Fruit fly (Drosophila melanogaster) whole organism, embryonic: ENCODE data around the gene CG5909.

Experiments
- Blimp-1 ChIP-seq: fragments of 200-800 bp; sonication (Bioruptor generic); optimal IDR thresholded peaks from 3 replicates; lab custom pipeline; 2018; ENCODE audit warnings: missing biosample characterization, missing genetic modification characterization, mild to moderate bottlenecking, moderate library complexity, missing genetic modification reagents
- CG10274 ChIP-seq: fragments of 200-800 bp; sonication (Bioruptor generic); optimal IDR thresholded peaks from 3 replicates; lab custom pipeline; 2017; ENCODE audit warnings: missing biosample characterization, mild to moderate bottlenecking, missing genetic modification characterization
- CG11560 ChIP-seq: fragments of 200-800 bp; sonication (Bioruptor generic); IDR thresholded peaks from 3 replicates; pipeline ENCODE4 v1.3.6; 2022; ENCODE audit warnings: missing biosample characterization, missing genetic modification characterization
- CG11696 ChIP-seq: fragments of 200-800 bp; sonication (Bioruptor generic); IDR thresholded peaks from 2 replicates; pipeline ENCODE4 v1.3.6; 2022; ENCODE audit warnings: missing biosample characterization, missing genetic modification characterization
- CG13894 ChIP-seq: fragments of 200-800 bp; sonication (Bioruptor generic); optimal IDR thresholded peaks from 3 replicates; lab custom pipeline; 2018; ENCODE audit warnings: missing biosample characterization, mild to moderate bottlenecking, missing genetic modification characterization, moderate library complexity
- CG14441 ChIP-seq: fragments of 200-800 bp; sonication (Bioruptor generic); IDR thresholded peaks from 2 replicates; pipeline ENCODE4 v1.3.6; 2022; ENCODE audit warnings: missing biosample characterization, missing genetic modification characterization
- CG15269 ChIP-seq: fragments of 200-800 bp; sonication (Bioruptor generic); optimal IDR thresholded peaks from 2 replicates; lab custom pipeline; 2018; ENCODE audit warnings: missing biosample characterization, mild to moderate bottlenecking, missing genetic modification characterization, moderate library complexity
- CG15479 ChIP-seq: fragments of 200-800 bp; sonication (Bioruptor generic); optimal IDR thresholded peaks from 3 replicates; lab custom pipeline; 2019; ENCODE audit warnings: missing biosample characterization, mild to moderate bottlenecking, missing genetic modification characterization, moderate library complexity
- CG1603 ChIP-seq: fragments of 200-800 bp; sonication (Bioruptor generic); optimal IDR thresholded peaks from 2 replicates; lab custom pipeline; 2019; ENCODE audit warnings: missing biosample characterization, mild to moderate bottlenecking, missing genetic modification characterization, moderate library complexity
- CG16815 ChIP-seq: fragments of 200-800 bp; sonication (Bioruptor generic); optimal IDR thresholded peaks from 3 replicates; lab custom pipeline; 2017; ENCODE audit warnings: missing biosample characterization, mild to moderate bottlenecking, missing genetic modification characterization
- CG17802 ChIP-seq: fragments of 200-800 bp; sonication (Bioruptor generic); optimal IDR thresholded peaks from 2 replicates; lab custom pipeline; 2018; ENCODE audit warnings: missing biosample characterization, mild to moderate bottlenecking, missing genetic modification characterization, moderate library complexity
- CG1832 ChIP-seq: fragments of 200-800 bp; sonication (Bioruptor generic); optimal IDR thresholded peaks from 2 replicates; lab custom pipeline; 2017; ENCODE audit warnings: missing biosample characterization, mild to moderate bottlenecking, missing genetic modification characterization, inconsistent platforms
- CG18599 ChIP-seq: fragments of 200-800 bp; sonication (Bioruptor generic); optimal IDR thresholded peaks from 3 replicates; lab custom pipeline; 2017; ENCODE audit warnings: missing biosample characterization, missing genetic modification characterization, mild to moderate bottlenecking, moderate library complexity, missing genetic modification reagents
- CG2116 ChIP-seq: fragments of 200-800 bp; sonication (Bioruptor generic); optimal IDR thresholded peaks from 3 replicates; lab custom pipeline; 2018; ENCODE audit warnings: missing biosample characterization, mild to moderate bottlenecking, missing genetic modification characterization
- CG2202 ChIP-seq: fragments of 200-800 bp; sonication (Bioruptor generic); optimal IDR thresholded peaks from 2 replicates; lab custom pipeline; 2018; ENCODE audit warnings: missing biosample characterization, mild to moderate bottlenecking, missing genetic modification characterization
- CG30403 ChIP-seq: fragments of 200-800 bp; sonication (Bioruptor generic); optimal IDR thresholded peaks from 3 replicates; lab custom pipeline; 2016; ENCODE audit warnings: missing biosample characterization, missing genetic modification characterization
- CG30431 ChIP-seq: fragments of 200-800 bp; sonication (Bioruptor generic); optimal IDR thresholded peaks from 2 replicates; lab custom pipeline; 2017; ENCODE audit warnings: missing biosample characterization, missing genetic modification characterization
- CG8478 ChIP-seq: fragments of >200 bp; optimal IDR thresholded peaks from 2 replicates; lab custom pipeline; 2018
- Deaf1 ChIP-seq: fragments of 200-800 bp; optimal IDR thresholded peaks from 3 replicates; lab custom pipeline; 2019; ENCODE audit warnings: missing biosample characterization, mild to moderate bottlenecking, missing genetic modification characterization, moderate library complexity
- Dll ChIP-seq: fragments of 200-800 bp; sonication (Bioruptor generic); IDR thresholded peaks from 4 replicates; pipeline ENCODE4 v1.3.6; 2022; ENCODE audit warnings: missing biosample characterization, missing genetic modification characterization; ENCODE audit not compliant: partially characterized antibody
- ERR ChIP-seq: fragments of 200-800 bp; sonication (Bioruptor generic); optimal IDR thresholded peaks from 2 replicates; lab custom pipeline; 2016; ENCODE audit warnings: missing biosample characterization, missing genetic modification characterization
- Eip74EF ChIP-seq, 2 experiments: fragments of 200-800 bp in 1 of 2; fragments of >200 bp in 1 of 2; sonication (Bioruptor generic) in 1 of 2; optimal IDR thresholded peaks; 2 replicates each; lab custom pipeline; 2017 to 2019; ENCODE audit warnings: missing biosample characterization in 2 of 2, missing genetic modification characterization in 2 of 2, mild to moderate bottlenecking in 1 of 2, moderate library complexity in 1 of 2
- GATAe ChIP-seq: fragments of 200-800 bp; sonication (Bioruptor generic); conservative IDR thresholded peaks from 2 replicates; pipeline ENCODE4 v1.3.6; 2022; ENCODE audit warnings: missing biosample characterization, missing genetic modification characterization
- HmgZ ChIP-seq: fragments of 200-800 bp; sonication (Bioruptor generic); optimal IDR thresholded peaks from 2 replicates; lab custom pipeline; 2018; ENCODE audit warnings: missing biosample characterization, mild to moderate bottlenecking, missing genetic modification characterization
- NC2β ChIP-seq: fragments of 200-800 bp; sonication (Bioruptor generic); optimal IDR thresholded peaks from 2 replicates; lab custom pipeline; 2016; ENCODE audit warnings: missing biosample characterization, missing genetic modification characterization
- Neu2 ChIP-seq: fragments of 200-800 bp; sonication (Bioruptor generic); optimal IDR thresholded peaks from 3 replicates; lab custom pipeline; 2016; ENCODE audit warnings: missing biosample characterization, missing genetic modification characterization, borderline replicate concordance
- Oaz ChIP-seq: fragments of 200-800 bp; sonication (Bioruptor generic); IDR thresholded peaks from 2 replicates; pipeline ENCODE4 v1.3.6; 2022; ENCODE audit warnings: missing biosample characterization, missing genetic modification characterization
- Rx ChIP-seq: fragments of 200-800 bp; sonication (Bioruptor generic); IDR thresholded peaks from 2 replicates; pipeline ENCODE4 v1.3.6; 2022; ENCODE audit warnings: missing biosample characterization, missing genetic modification characterization
- Stat92E ChIP-seq, 3 experiments: fragments of >200 bp in 2 of 3; fragments of 200-800 bp in 1 of 3; sonication (Bioruptor generic) in 1 of 3; optimal IDR thresholded peaks; 2 replicates each; lab custom pipeline; 2017 to 2019; ENCODE audit warnings: missing biosample characterization in 3 of 3, missing genetic modification characterization in 3 of 3, mild to moderate bottlenecking in 1 of 3, moderate library complexity in 1 of 3
- aop ChIP-seq: fragments of 200-800 bp; sonication (Bioruptor generic); IDR thresholded peaks from 2 replicates; pipeline ENCODE4 v1.3.6; 2022; ENCODE audit warnings: missing biosample characterization, missing genetic modification characterization
- ash1 ChIP-seq: fragments of 200-800 bp; sonication (Bioruptor generic); optimal IDR thresholded peaks from 2 replicates; lab custom pipeline; 2018; ENCODE audit warnings: missing biosample characterization, mild to moderate bottlenecking, missing genetic modification characterization
- ato ChIP-seq: fragments of 200-800 bp; sonication (Bioruptor generic); IDR thresholded peaks from 2 replicates; pipeline ENCODE4 v1.3.6; 2022; ENCODE audit warnings: missing biosample characterization, missing genetic modification characterization; ENCODE audit not compliant: partially characterized antibody
- br ChIP-seq: fragments of >200 bp; optimal IDR thresholded peaks from 2 replicates; lab custom pipeline; 2017
- bsh ChIP-seq, 2 experiments: fragments of 200-800 bp; sonication (Bioruptor generic); optimal IDR thresholded peaks; 2 replicates each; lab custom pipeline; 2017 to 2018; ENCODE audit warnings: mild to moderate bottlenecking in 2 of 2, missing biosample characterization in 2 of 2, missing genetic modification characterization in 2 of 2, moderate library complexity in 1 of 2
- btn ChIP-seq: fragments of 200-800 bp; sonication (Bioruptor generic); optimal IDR thresholded peaks from 2 replicates; lab custom pipeline; 2016; ENCODE audit warnings: missing biosample characterization, missing genetic modification characterization
- cad ChIP-seq: fragments of >200 bp; optimal IDR thresholded peaks from 2 replicates; lab custom pipeline; 2017; ENCODE audit warnings: missing biosample characterization, missing genetic modification characterization
- lbe ChIP-seq: fragments of 200-800 bp; sonication (Bioruptor generic); optimal IDR thresholded peaks from 2 replicates; lab custom pipeline; 2016; ENCODE audit warnings: missing biosample characterization, mild to moderate bottlenecking, missing genetic modification characterization
- lola ChIP-seq, 3 experiments: fragments of >200 bp in 2 of 3; fragments of 200-800 bp in 1 of 3; sonication (Bioruptor generic) in 1 of 3; optimal IDR thresholded peaks; 2 replicates each; lab custom pipeline; 2017 to 2019; ENCODE audit warnings: missing biosample characterization in 3 of 3, missing genetic modification characterization in 3 of 3, mild to moderate bottlenecking in 1 of 3, moderate library complexity in 1 of 3
- odd ChIP-seq: fragments of 200-800 bp; sonication (Bioruptor generic); optimal IDR thresholded peaks from 2 replicates; lab custom pipeline; 2017; ENCODE audit warnings: missing biosample characterization, mild to moderate bottlenecking, missing genetic modification characterization
- phol ChIP-seq: fragments of 200-800 bp; sonication (Bioruptor generic); optimal IDR thresholded peaks from 3 replicates; lab custom pipeline; 2018; ENCODE audit warnings: missing biosample characterization, mild to moderate bottlenecking, missing genetic modification characterization, moderate library complexity
- pita ChIP-seq: fragments of 200-800 bp; sonication (Bioruptor generic); optimal IDR thresholded peaks from 2 replicates; lab custom pipeline; 2017; ENCODE audit warnings: missing biosample characterization, mild to moderate bottlenecking, missing genetic modification characterization
- scrt ChIP-seq: fragments of 200-800 bp; sonication (Bioruptor generic); optimal IDR thresholded peaks from 2 replicates; lab custom pipeline; 2018; ENCODE audit warnings: missing biosample characterization, mild to moderate bottlenecking, missing genetic modification characterization, moderate library complexity
- slbo ChIP-seq: fragments of 200-800 bp; sonication (Bioruptor generic); IDR thresholded peaks from 2 replicates; pipeline ENCODE4 v1.3.6; 2022; ENCODE audit warnings: missing biosample characterization, missing genetic modification characterization
- slp2 ChIP-seq: fragments of 200-800 bp; sonication (Bioruptor generic); optimal IDR thresholded peaks from 2 replicates; lab custom pipeline; 2016; ENCODE audit warnings: missing biosample characterization, missing genetic modification characterization
- tap ChIP-seq: fragments of 200-800 bp; optimal IDR thresholded peaks from 3 replicates; lab custom pipeline; 2019; ENCODE audit warnings: missing biosample characterization, mild to moderate bottlenecking, missing genetic modification characterization, moderate library complexity
- vfl ChIP-seq: fragments of 200-800 bp; sonication (Bioruptor generic); optimal IDR thresholded peaks from 2 replicates; lab custom pipeline; 2016; ENCODE audit warnings: missing biosample characterization, missing genetic modification characterization
- wor ChIP-seq: fragments of 200-800 bp; sonication (Bioruptor generic); IDR thresholded peaks from 2 replicates; pipeline ENCODE4 v1.3.6; 2022; ENCODE audit warnings: missing biosample characterization, missing genetic modification characterization
- zfh2 ChIP-seq: fragments of 200-800 bp; sonication (Bioruptor generic); optimal IDR thresholded peaks from 2 replicates; lab custom pipeline; 2016; ENCODE audit warnings: missing biosample characterization, missing genetic modification characterization

The CG5909 gene

dm6 chr3R:27135692-27136641 is 25.0 kb upstream of the CG5909 start (continued):
- peak; percentile 82 for TF ChIP-seq CG1603 (tag; lab: Kevin White, UChicago)
- peak; percentile 34 for TF ChIP-seq tap (tag; lab: Kevin White, UChicago)
- peak in 1 of 2 experiments; percentile 73 for TF ChIP-seq Eip74EF (GFP tag; optimal IDR thresholded peaks at IDR 0.05; lab: Kevin White, UChicago)
- TF ChIP-seq lbe (GFP tag; lab: Kevin White, UChicago), result no peak
- TF ChIP-seq ash1 (GFP tag; lab: Kevin White, UChicago), result no peak
- peak; percentile 43 for TF ChIP-seq HmgZ (tag; lab: Kevin White, UChicago)
- TF ChIP-seq NC2β (GFP tag; lab: Kevin White, UChicago), result peak; percentile 86
- TF ChIP-seq zfh2, result no peak
- TF ChIP-seq CG2116, result peak; percentile 55
- TF ChIP-seq pita (GFP tag; lab: Kevin White, UChicago), result no peak
- peak; percentile 62 for TF ChIP-seq Blimp-1 (GFP tag; lab: Kevin White, UChicago)
- TF ChIP-seq CG13894 (tag; lab: Kevin White, UChicago), result no peak
- TF ChIP-seq ERR (GFP tag; lab: Kevin White, UChicago), result no peak
- TF ChIP-seq CG11696 (GFP tag; lab: Robert Waterston, UW), result no peak
- TF ChIP-seq scrt (GFP tag; lab: Kevin White, UChicago), result peak; percentile 24
- no peak for TF ChIP-seq vfl (GFP tag; lab: Kevin White, UChicago)
- TF ChIP-seq CG30403 (GFP tag; lab: Kevin White, UChicago), result no peak
- peak; percentile 14 for TF ChIP-seq CG16815 (GFP tag; lab: Kevin White, UChicago)
- TF ChIP-seq Neu2 (GFP tag; lab: Kevin White, UChicago), result no peak
- TF ChIP-seq CG8478 (lab: Kevin White, UChicago), result no peak
- peak; percentile 46 for TF ChIP-seq CG15269
- peak; percentile 5 for TF ChIP-seq phol (tag; lab: Kevin White, UChicago)
- peak in 1 of 3 experiments; percentile 72 for TF ChIP-seq lola (GFP tag; optimal IDR thresholded peaks at IDR 0.05; lab: Kevin White, UChicago)
- peak; percentile 43 for TF ChIP-seq slp2 (GFP tag; lab: Kevin White, UChicago)
- peak; percentile 75 for TF ChIP-seq odd (GFP tag; lab: Kevin White, UChicago)
- TF ChIP-seq CG18599, result peak; percentile 59
- no peak for TF ChIP-seq Stat92E (GFP tag; optimal IDR thresholded peaks at IDR 0.05; lab: Kevin White, UChicago)
- no peak for TF ChIP-seq aop (GFP tag; lab: Robert Waterston, UW)
- TF ChIP-seq CG17802 (tag; lab: Kevin White, UChicago), result peak; percentile 12
- no peak for TF ChIP-seq br (lab: Kevin White, UChicago)
- peak; percentile 87 for TF ChIP-seq CG2202
- no peak for TF ChIP-seq slbo (GFP tag; lab: Robert Waterston, UW)
- TF ChIP-seq Deaf1 (tag; lab: Kevin White, UChicago), result no peak
- TF ChIP-seq cad (GFP tag; lab: Kevin White, UChicago), result no peak
- TF ChIP-seq CG10274 (GFP tag; lab: Kevin White, UChicago), result peak; percentile 33
- TF ChIP-seq CG14441 (GFP tag; lab: Robert Waterston, UW), result peak; percentile 34; the same call in 1 of the 2 replicates
- no peak for TF ChIP-seq ato (GFP tag; lab: Robert Waterston, UW)
- TF ChIP-seq btn (GFP tag; lab: Kevin White, UChicago), result peak; percentile 56
- TF ChIP-seq Dll, result no peak
- TF ChIP-seq CG15479 (GFP tag; lab: Kevin White, UChicago), result peak; percentile 60
- peak; percentile 67 for TF ChIP-seq GATAe (GFP tag; lab: Robert Waterston, UW)
- peak; percentile 33 for TF ChIP-seq CG30431
- no peak for TF ChIP-seq CG11560
- no peak for TF ChIP-seq wor (GFP tag; lab: Robert Waterston, UW)
- TF ChIP-seq Oaz (GFP tag; lab: Robert Waterston, UW), result 0 out of 2 replicates have a peak, but pooled peaks have one; percentile 28
- TF ChIP-seq Rx, result no peak
- no peak for TF ChIP-seq CG1832 (GFP tag; lab: Kevin White, UChicago)
- peak in 1 of 2 experiments; percentile 73 for TF ChIP-seq bsh (GFP tag; optimal IDR thresholded peaks at IDR 0.05; lab: Kevin White, UChicago)
